Worm (Caenorhabditis elegans) whole organism, L2 larva: ENCODE measurements around the gene rme-4.

Experiments
- C34F6.9 ChIP-seq: fragments of 150-350 bp; optimal IDR thresholded peaks from 2 replicates; lab custom pipeline; 2014; ENCODE audit warnings: missing biosample characterization, missing genetic modification characterization
- F13H6.1 ChIP-seq: sonication (generic microtip); optimal IDR thresholded peaks from 2 replicates; lab custom pipeline; 2016; ENCODE audit warnings: missing genetic modification characterization, missing compliant biosample characterization
- Y55F3AM.14 ChIP-seq: fragments of 200-800 bp; sonication (Bioruptor generic); optimal IDR thresholded peaks from 2 replicates; lab custom pipeline; 2018; ENCODE audit warnings: mild to moderate bottlenecking, missing genetic modification characterization, missing compliant biosample characterization
- alr-1 ChIP-seq: fragments of 150-350 bp; optimal IDR thresholded peaks from 2 replicates; lab custom pipeline; 2014; ENCODE audit warnings: missing biosample characterization, missing genetic modification characterization
- aly-2 ChIP-seq: fragments of 150-350 bp; optimal IDR thresholded peaks from 2 replicates; lab custom pipeline; 2014; ENCODE audit warnings: missing biosample characterization, missing genetic modification characterization
- blmp-1 ChIP-seq: sonication (generic microtip); optimal IDR thresholded peaks from 2 replicates; lab custom pipeline; 2017; ENCODE audit warnings: missing genetic modification characterization, mild to moderate bottlenecking, missing compliant biosample characterization, antibody characterized with exemption, moderate library complexity; ENCODE audit not compliant: insufficient read depth
- ceh-16 ChIP-seq: fragments of 150-350 bp; optimal IDR thresholded peaks from 2 replicates; lab custom pipeline; 2014; ENCODE audit warnings: missing biosample characterization, missing genetic modification characterization
- ceh-82 ChIP-seq: fragments of 150-350 bp; optimal IDR thresholded peaks from 2 replicates; lab custom pipeline; 2014; ENCODE audit warnings: missing biosample characterization, missing genetic modification characterization
- crh-2 ChIP-seq: sonication (generic microtip); optimal IDR thresholded peaks from 2 replicates; lab custom pipeline; 2017; ENCODE audit warnings: missing biosample characterization, missing genetic modification characterization
- dmd-4 ChIP-seq: sonication (generic microtip); optimal IDR thresholded peaks from 2 replicates; lab custom pipeline; 2017; ENCODE audit warnings: missing biosample characterization, missing genetic modification characterization
- egl-27 ChIP-seq: sonication (generic microtip); optimal IDR thresholded peaks from 3 replicates; lab custom pipeline; 2017; ENCODE audit warnings: missing biosample characterization, missing genetic modification reagents, missing genetic modification characterization
- elt-3 ChIP-seq: sonication (generic microtip); optimal IDR thresholded peaks from 2 replicates; lab custom pipeline; 2017; ENCODE audit warnings: missing biosample characterization, missing genetic modification characterization
- fos-1 ChIP-seq: fragments of 150-350 bp; optimal IDR thresholded peaks from 2 replicates; lab custom pipeline; 2014; ENCODE audit warnings: missing biosample characterization, missing genetic modification characterization
- gmeb-1 ChIP-seq: fragments of 150-350 bp; optimal IDR thresholded peaks from 2 replicates; lab custom pipeline; 2014; ENCODE audit warnings: missing biosample characterization, missing genetic modification characterization
- lin-11 ChIP-seq: fragments of 150-350 bp; sonication (generic microtip); optimal IDR thresholded peaks from 2 replicates; lab custom pipeline; 2014; ENCODE audit warnings: missing biosample characterization, missing genetic modification characterization, inconsistent platforms, mixed read lengths
- lin-13 ChIP-seq: fragments of 150-350 bp; optimal IDR thresholded peaks from 2 replicates; lab custom pipeline; 2014; ENCODE audit warnings: missing biosample characterization, missing genetic modification reagents, missing genetic modification characterization
- lsy-2 ChIP-seq, 2 experiments: fragments of 150-350 bp in 1 of 2; sonication (generic microtip) in 1 of 2; optimal IDR thresholded peaks; 2 replicates each; lab custom pipeline; 2014 to 2017; ENCODE audit warnings: missing biosample characterization in 2 of 2, missing genetic modification characterization in 2 of 2
- mab-5 ChIP-seq: fragments of 150-350 bp; optimal IDR thresholded peaks from 2 replicates; lab custom pipeline; 2014; ENCODE audit warnings: missing biosample characterization, missing genetic modification characterization
- mbf-1 ChIP-seq: sonication (generic microtip); optimal IDR thresholded peaks from 2 replicates; lab custom pipeline; 2017; ENCODE audit warnings: missing biosample characterization, missing genetic modification characterization
- mdl-1 ChIP-seq, 2 experiments: fragments of 150-350 bp in 1 of 2; sonication (generic microtip) in 1 of 2; optimal IDR thresholded peaks; 2 replicates each; lab custom pipeline; 2017; ENCODE audit warnings: missing biosample characterization in 2 of 2, missing genetic modification characterization in 2 of 2
- nhr-11 ChIP-seq: fragments of 150-350 bp; optimal IDR thresholded peaks from 2 replicates; lab custom pipeline; 2014; ENCODE audit warnings: missing biosample characterization, missing genetic modification characterization
- nhr-12 ChIP-seq: fragments of 150-350 bp; optimal IDR thresholded peaks from 2 replicates; lab custom pipeline; 2014; ENCODE audit warnings: missing biosample characterization, missing genetic modification characterization
- nhr-129 ChIP-seq: fragments of 150-350 bp; optimal IDR thresholded peaks from 2 replicates; lab custom pipeline; 2014; ENCODE audit warnings: missing biosample characterization, missing genetic modification characterization
- nhr-21 ChIP-seq: fragments of 150-350 bp; optimal IDR thresholded peaks from 2 replicates; lab custom pipeline; 2014; ENCODE audit warnings: missing biosample characterization, missing genetic modification characterization
- nhr-23 ChIP-seq: fragments of 150-350 bp; optimal IDR thresholded peaks from 2 replicates; lab custom pipeline; 2014; ENCODE audit warnings: missing biosample characterization, missing genetic modification reagents, missing genetic modification characterization
- nhr-237 ChIP-seq: fragments of 150-350 bp; optimal IDR thresholded peaks from 2 replicates; lab custom pipeline; 2014; ENCODE audit warnings: missing biosample characterization, missing genetic modification characterization
- nhr-25 ChIP-seq: fragments of 150-350 bp; sonication (generic microtip); optimal IDR thresholded peaks from 3 replicates; lab custom pipeline; 2014; ENCODE audit warnings: missing biosample characterization, missing genetic modification characterization
- nhr-6 ChIP-seq: fragments of 150-350 bp; optimal IDR thresholded peaks from 2 replicates; lab custom pipeline; 2014; ENCODE audit warnings: missing biosample characterization, missing genetic modification characterization
- peb-1 ChIP-seq: fragments of 150-350 bp; optimal IDR thresholded peaks from 2 replicates; lab custom pipeline; 2014; ENCODE audit warnings: missing biosample characterization, missing genetic modification characterization
- sem-4 ChIP-seq: fragments of 150-350 bp; optimal IDR thresholded peaks from 2 replicates; lab custom pipeline; 2014; ENCODE audit warnings: missing biosample characterization, missing genetic modification reagents, missing genetic modification characterization
- skn-1 ChIP-seq: sonication (generic microtip); optimal IDR thresholded peaks from 2 replicates; lab custom pipeline; 2017; ENCODE audit warnings: missing biosample characterization, missing genetic modification characterization
- sma-3 ChIP-seq: sonication (generic microtip); optimal IDR thresholded peaks from 2 replicates; lab custom pipeline; 2016; ENCODE audit warnings: missing genetic modification reagents, missing genetic modification characterization, missing compliant biosample characterization
- sma-9 ChIP-seq, 2 experiments: fragments of 150-350 bp in 1 of 2; sonication (generic microtip) in 1 of 2; optimal IDR thresholded peaks; 2 replicates each; lab custom pipeline; 2014 to 2016; ENCODE audit warnings: missing genetic modification characterization in 2 of 2, mild to moderate bottlenecking in 1 of 2, missing biosample characterization in 1 of 2, missing compliant biosample characterization in 1 of 2, missing genetic modification reagents in 1 of 2, moderate library complexity in 1 of 2
- snpc-4 ChIP-seq: fragments of 150-350 bp; optimal IDR thresholded peaks from 2 replicates; lab custom pipeline; 2014; ENCODE audit warnings: missing biosample characterization, missing genetic modification characterization
- unc-39 ChIP-seq: fragments of 150-350 bp; optimal IDR thresholded peaks from 2 replicates; lab custom pipeline; 2014; ENCODE audit warnings: missing biosample characterization, missing genetic modification characterization
- unc-55 ChIP-seq: fragments of 150-350 bp; sonication (generic microtip); optimal IDR thresholded peaks from 3 replicates; lab custom pipeline; 2014; ENCODE audit warnings: missing biosample characterization, missing genetic modification reagents, missing genetic modification characterization
- unc-62 ChIP-seq: fragments of 150-350 bp; optimal IDR thresholded peaks from 2 replicates; lab custom pipeline; 2014; ENCODE audit warnings: missing biosample characterization, missing genetic modification reagents, missing genetic modification characterization
- ztf-1 ChIP-seq: fragments of 200-800 bp; sonication (Bioruptor generic); conservative IDR thresholded peaks from 2 replicates; pipeline ENCODE4 v1.3.6; 2022; ENCODE audit warnings: missing genetic modification characterization, missing compliant biosample characterization
- ztf-11 ChIP-seq: sonication (generic microtip); optimal IDR thresholded peaks from 2 replicates; lab custom pipeline; 2017; ENCODE audit warnings: missing biosample characterization, missing genetic modification characterization
- ztf-4 ChIP-seq: fragments of 150-350 bp; optimal IDR thresholded peaks from 2 replicates; lab custom pipeline; 2014; ENCODE audit warnings: missing biosample characterization, missing genetic modification characterization

rme-4 gene

DNA sequence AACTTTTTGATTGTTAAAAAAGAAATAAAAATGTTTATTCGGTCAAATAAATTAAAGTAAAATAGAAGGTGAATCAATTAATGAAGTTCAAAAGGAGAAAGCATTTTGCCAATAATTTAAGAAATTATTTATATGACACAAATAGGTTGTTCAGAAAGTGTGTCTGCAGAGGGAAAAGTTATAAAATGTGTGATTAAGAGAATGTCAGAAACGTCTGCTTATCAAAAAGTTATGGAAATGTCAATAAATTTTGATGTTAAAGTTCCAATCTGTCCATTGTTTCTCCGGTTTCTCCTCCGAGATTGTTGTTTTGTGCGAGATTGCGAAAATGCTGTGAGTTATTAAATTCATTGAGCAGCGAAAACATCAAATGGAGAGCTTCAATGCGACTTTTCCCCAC lies at the start of gene rme-4:
rme-4 (minus strand) TSS at position 168 of the 400 bp plus-strand sequence.
- no peak for TF ChIP-seq crh-2 (tag; lab: Kevin White, UChicago)
- TF ChIP-seq nhr-12: no peak
- no peak for TF ChIP-seq ztf-11
- TF ChIP-seq sem-4 (tag; lab: Kevin White, UChicago): no peak
- peak; percentile 45 for TF ChIP-seq fos-1 (tag; lab: Kevin White, UChicago)
- no peak for TF ChIP-seq lin-11 (tag; lab: Kevin White, UChicago)
- TF ChIP-seq alr-1: no peak
- TF ChIP-seq gmeb-1 (tag; lab: Kevin White, UChicago): no peak
- no peak for TF ChIP-seq nhr-129

- no peak for TF ChIP-seq mbf-1 (tag; lab: Kevin White, UChicago)
- TF ChIP-seq alr-1: no peak
- no peak for TF ChIP-seq lin-11 (tag; lab: Kevin White, UChicago)
- TF ChIP-seq mab-5 (tag; lab: Kevin White, UChicago): no peak
- no peak for TF ChIP-seq ceh-82 (tag; lab: Kevin White, UChicago)
- TF ChIP-seq mdl-1 (tag; optimal IDR thresholded peaks at IDR 0.05; lab: Kevin White, UChicago): no peak
- no peak for TF ChIP-seq nhr-23 (tag; lab: Kevin White, UChicago)
- peak; percentile 20 for TF ChIP-seq nhr-25 (tag; lab: Kevin White, UChicago)
- no peak for TF ChIP-seq egl-27 (tag; lab: Kevin White, UChicago)
- TF ChIP-seq ceh-16 (tag; lab: Kevin White, UChicago): no peak
- TF ChIP-seq fos-1 (tag; lab: Kevin White, UChicago): peak; percentile 21
- no peak for TF ChIP-seq blmp-1 (tag; lab: Kevin White, UChicago)
- no peak for TF ChIP-seq peb-1 (tag; lab: Kevin White, UChicago)
- TF ChIP-seq nhr-129: peak; percentile 1
- no peak for TF ChIP-seq ztf-1 (GFP tag; lab: Robert Waterston, UW)
These were observed 49.6 kb upstream of the rme-4 start for ce11 chrX:10429203-10429602.

DNA sequence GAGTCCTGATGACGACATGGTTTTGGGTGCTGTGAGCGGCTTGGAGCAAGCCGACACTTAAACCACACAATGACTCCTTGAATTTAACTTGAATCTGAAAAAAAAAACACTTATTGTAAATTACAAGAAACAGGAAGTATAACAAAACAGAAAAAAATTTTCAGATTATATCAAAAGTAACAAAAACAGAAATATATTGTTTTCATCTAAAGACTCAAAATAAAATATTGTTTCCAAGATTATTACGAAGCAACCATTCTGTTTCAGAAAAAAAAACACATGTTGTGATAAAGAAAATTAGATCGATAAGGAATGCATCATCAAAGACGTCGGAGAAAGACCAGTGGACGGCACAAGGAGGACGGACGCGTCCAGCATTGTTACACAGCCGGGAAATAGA lies 48.9 kb upstream of the rme-4 start, which contains the start of gene mig-15:
mig-15 (minus strand) TSS at position 101 of the 400 bp plus-strand sequence.
- no peak for TF ChIP-seq skn-1 (tag; lab: Kevin White, UChicago)
- no peak for TF ChIP-seq nhr-25 (tag; lab: Kevin White, UChicago)
- TF ChIP-seq ceh-82 (tag; lab: Kevin White, UChicago): no peak
- TF ChIP-seq sem-4 (tag; lab: Kevin White, UChicago): no peak
- TF ChIP-seq unc-39 (tag; lab: Kevin White, UChicago): no peak
- no peak for TF ChIP-seq Y55F3AM.14 (GFP tag; lab: Kevin White, UChicago)
- TF ChIP-seq, all 48 proteins: peak for 0

ce11 chrX:10428109-10428508 lies 48.5 kb upstream of the rme-4 start:
- TF ChIP-seq unc-55 (GFP tag; lab: Kevin White, UChicago) (peak; percentile 9), nhr-21 (tag; lab: Kevin White, UChicago) (no peak)

ce11 chrX:10424744-10425143 lies 45.1 kb upstream of the rme-4 start:
- TF ChIP-seq C34F6.9 (tag; lab: Kevin White, UChicago): no peak
- TF ChIP-seq Y55F3AM.14 (GFP tag; lab: Kevin White, UChicago): no peak
- no peak for TF ChIP-seq sma-3 (GFP tag; lab: Kevin White, UChicago)
- TF ChIP-seq skn-1 (tag; lab: Kevin White, UChicago): no peak
- no peak for TF ChIP-seq elt-3 (tag; lab: Kevin White, UChicago)
- TF ChIP-seq dmd-4: no peak
- no peak for TF ChIP-seq egl-27 (tag; lab: Kevin White, UChicago)
- no peak for TF ChIP-seq gmeb-1 (tag; lab: Kevin White, UChicago)
- TF ChIP-seq lin-13 (GFP tag; lab: Kevin White, UChicago): no peak
- TF ChIP-seq nhr-6 (tag; lab: Kevin White, UChicago): no peak
- TF ChIP-seq blmp-1 (tag; lab: Kevin White, UChicago): no peak
- TF ChIP-seq ztf-4: no peak
- TF ChIP-seq crh-2 (tag; lab: Kevin White, UChicago): no peak
- no peak for TF ChIP-seq lin-11 (tag; lab: Kevin White, UChicago)
- TF ChIP-seq unc-55 (GFP tag; lab: Kevin White, UChicago): no peak

- TF ChIP-seq Y55F3AM.14 (GFP tag; lab: Kevin White, UChicago): no peak
- no peak for TF ChIP-seq ztf-1 (GFP tag; lab: Robert Waterston, UW)
- no peak for TF ChIP-seq crh-2 (tag; lab: Kevin White, UChicago)
- TF ChIP-seq dmd-4: no peak
- no peak for TF ChIP-seq nhr-11 (tag; lab: Kevin White, UChicago)
- TF ChIP-seq F13H6.1 (tag; lab: Kevin White, UChicago): no peak
- TF ChIP-seq aly-2 (tag; lab: Kevin White, UChicago): no peak
- no peak for TF ChIP-seq mbf-1 (tag; lab: Kevin White, UChicago)
- TF ChIP-seq ceh-16 (tag; lab: Kevin White, UChicago): no peak
- TF ChIP-seq skn-1 (tag; lab: Kevin White, UChicago): no peak
- TF ChIP-seq egl-27 (tag; lab: Kevin White, UChicago): no peak
- no peak for TF ChIP-seq elt-3 (tag; lab: Kevin White, UChicago)
- TF ChIP-seq lsy-2 (tag; optimal IDR thresholded peaks at IDR 0.05; lab: Kevin White, UChicago): no peak
- no peak for TF ChIP-seq lin-11 (tag; lab: Kevin White, UChicago)
- no peak for TF ChIP-seq sma-9 (GFP tag; optimal IDR thresholded peaks at IDR 0.05; lab: Kevin White, UChicago)
- no peak for TF ChIP-seq sma-9 (tag; optimal IDR thresholded peaks at IDR 0.05; lab: Kevin White, UChicago)
- no peak for TF ChIP-seq lin-13 (GFP tag; lab: Kevin White, UChicago)
- TF ChIP-seq nhr-237: no peak
- TF ChIP-seq snpc-4: no peak
- TF ChIP-seq unc-62: no peak
- TF ChIP-seq, all 48 proteins: peak for 0
These were observed 43.1 kb upstream of the rme-4 start for ce11 chrX:10422714-10423113.
